Fruit fly (Drosophila melanogaster) whole organism, embryonic: ENCODE results near the gene Secp43.
A peak's percentile ranks its signal among the peaks of the same experiment; 100 is the strongest.

Source experiments
- Abd-B ChIP-seq: fragments of 200-800 bp; sonication (Bioruptor generic); optimal IDR thresholded peaks from 2 replicates; lab custom pipeline; 2018; ENCODE audit warnings: missing biosample characterization, mild to moderate bottlenecking, missing genetic modification characterization, moderate library complexity
- Adf1 ChIP-seq: fragments of 200-800 bp; sonication (Bioruptor generic); IDR thresholded peaks from 2 replicates; pipeline ENCODE4 v1.3.6; 2022; ENCODE audit warnings: missing biosample characterization, missing genetic modification characterization
- B-H1 ChIP-seq: fragments of 200-800 bp; sonication (Bioruptor generic); IDR thresholded peaks from 3 replicates; pipeline ENCODE4 v1.3.6; 2022; ENCODE audit warnings: missing biosample characterization, missing genetic modification characterization
- B-H2 ChIP-seq: fragments of 200-800 bp; sonication (Bioruptor generic); optimal IDR thresholded peaks from 2 replicates; lab custom pipeline; 2018; ENCODE audit warnings: missing biosample characterization, mild to moderate bottlenecking, missing genetic modification characterization
- BEAF-32 ChIP-seq: fragments of 200-800 bp; sonication (Bioruptor generic); optimal IDR thresholded peaks from 3 replicates; lab custom pipeline; 2017; ENCODE audit warnings: missing biosample characterization, missing genetic modification characterization, mild to moderate bottlenecking, moderate library complexity, missing genetic modification reagents
- CG10147 ChIP-seq: fragments of 200-800 bp; sonication (Bioruptor generic); optimal IDR thresholded peaks from 2 replicates; lab custom pipeline; 2019; ENCODE audit warnings: missing biosample characterization, mild to moderate bottlenecking, missing genetic modification characterization, moderate library complexity
- CG10431 ChIP-seq: fragments of 200-800 bp; sonication (Bioruptor generic); optimal IDR thresholded peaks from 3 replicates; lab custom pipeline; 2018; ENCODE audit warnings: missing biosample characterization, mild to moderate bottlenecking, missing genetic modification characterization
- CG10959 ChIP-seq: fragments of 200-800 bp; sonication (Bioruptor generic); IDR thresholded peaks from 2 replicates; pipeline ENCODE4 v1.3.6; 2022; ENCODE audit warnings: missing biosample characterization, missing genetic modification characterization
- CG13287 ChIP-seq: fragments of 200-800 bp; sonication (Bioruptor generic); IDR thresholded peaks from 2 replicates; pipeline ENCODE4 v1.3.6; 2022; ENCODE audit warnings: missing biosample characterization, missing genetic modification characterization; ENCODE audit not compliant: partially characterized antibody
- CG1602 ChIP-seq: fragments of 200-800 bp; sonication (Bioruptor generic); optimal IDR thresholded peaks from 3 replicates; lab custom pipeline; 2016; ENCODE audit warnings: missing biosample characterization, missing genetic modification characterization
- CG1647 ChIP-seq: fragments of 200-800 bp; sonication (Bioruptor generic); optimal IDR thresholded peaks from 3 replicates; lab custom pipeline; 2016; ENCODE audit warnings: missing biosample characterization, missing genetic modification characterization
- CG17186 ChIP-seq: fragments of 200-800 bp; sonication (Bioruptor generic); optimal IDR thresholded peaks from 3 replicates; lab custom pipeline; 2017; ENCODE audit warnings: missing biosample characterization, missing genetic modification reagents, missing genetic modification characterization
- CG17829 ChIP-seq: fragments of 200-800 bp; optimal IDR thresholded peaks from 2 replicates; lab custom pipeline; 2019; ENCODE audit warnings: missing biosample characterization, mild to moderate bottlenecking, missing genetic modification characterization, moderate library complexity
- CG2129 ChIP-seq: fragments of 200-800 bp; sonication (Bioruptor generic); IDR thresholded peaks from 2 replicates; pipeline ENCODE4 v1.3.6; 2022; ENCODE audit warnings: missing biosample characterization, missing genetic modification characterization; ENCODE audit not compliant: partially characterized antibody
- CG2889 ChIP-seq: fragments of 200-800 bp; sonication (Bioruptor generic); IDR thresholded peaks from 3 replicates; pipeline ENCODE4 v1.3.6; 2022; ENCODE audit warnings: missing biosample characterization, missing genetic modification characterization
- CG33557 ChIP-seq: fragments of 200-800 bp; sonication (Bioruptor generic); optimal IDR thresholded peaks from 2 replicates; lab custom pipeline; 2019; ENCODE audit warnings: missing biosample characterization, mild to moderate bottlenecking, missing genetic modification characterization, moderate library complexity
- CG6175 ChIP-seq: fragments of 200-800 bp; sonication (Bioruptor generic); IDR thresholded peaks from 3 replicates; pipeline ENCODE4 v1.3.6; 2022; ENCODE audit warnings: missing biosample characterization, missing genetic modification characterization
- CG6683 ChIP-seq: fragments of 200-800 bp; sonication (Bioruptor generic); optimal IDR thresholded peaks from 2 replicates; lab custom pipeline; 2017; ENCODE audit warnings: missing biosample characterization, mild to moderate bottlenecking, missing genetic modification characterization, missing genetic modification reagents
- CG7786 ChIP-seq: fragments of 200-800 bp; sonication (Bioruptor generic); optimal IDR thresholded peaks from 2 replicates; lab custom pipeline; 2016; ENCODE audit warnings: missing biosample characterization, missing genetic modification characterization
- CG9876 ChIP-seq: fragments of 200-800 bp; sonication (Bioruptor generic); optimal IDR thresholded peaks from 2 replicates; lab custom pipeline; 2016; ENCODE audit warnings: missing biosample characterization, missing genetic modification characterization
- CTCF ChIP-seq: fragments of 200-800 bp; sonication (Bioruptor generic); optimal IDR thresholded peaks from 2 replicates; lab custom pipeline; 2017; ENCODE audit warnings: missing biosample characterization, mild to moderate bottlenecking, missing genetic modification characterization, moderate library complexity
- D19A ChIP-seq: fragments of 200-800 bp; optimal IDR thresholded peaks from 3 replicates; lab custom pipeline; 2019; ENCODE audit warnings: missing biosample characterization, mild to moderate bottlenecking, missing genetic modification characterization, moderate library complexity
- Doc3 ChIP-seq: fragments of 200-800 bp; sonication (Bioruptor generic); IDR thresholded peaks from 3 replicates; pipeline ENCODE4 v1.3.6; 2022; ENCODE audit warnings: missing biosample characterization, missing genetic modification characterization; ENCODE audit not compliant: partially characterized antibody
- H15 ChIP-seq: fragments of 200-800 bp; sonication (Bioruptor generic); IDR thresholded peaks from 3 replicates; pipeline ENCODE4 v1.3.6; 2022; ENCODE audit warnings: missing biosample characterization, missing genetic modification characterization
- Nf-YA ChIP-seq: fragments of 200-800 bp; sonication (Bioruptor generic); IDR thresholded peaks from 2 replicates; pipeline ENCODE4 v1.3.6; 2022; ENCODE audit warnings: missing biosample characterization, missing genetic modification characterization
- Oli ChIP-seq: fragments of 200-800 bp; sonication (Bioruptor generic); optimal IDR thresholded peaks from 2 replicates; lab custom pipeline; 2018; ENCODE audit warnings: missing biosample characterization, mild to moderate bottlenecking, missing genetic modification characterization, moderate library complexity
- Pdp1 ChIP-seq, 2 experiments: fragments of 200-800 bp; sonication (Bioruptor generic); optimal IDR thresholded peaks; 3 replicates each; lab custom pipeline; 2016; ENCODE audit warnings: missing biosample characterization in 2 of 2, missing genetic modification characterization in 2 of 2, mild to moderate bottlenecking in 1 of 2, moderate library complexity in 1 of 2
- Rfx ChIP-seq: fragments of 200-800 bp; sonication (Bioruptor generic); IDR thresholded peaks from 2 replicates; pipeline ENCODE4 v1.3.6; 2022; ENCODE audit warnings: missing biosample characterization, missing genetic modification characterization
- bab2 ChIP-seq: fragments of 200-800 bp; sonication (Bioruptor generic); optimal IDR thresholded peaks from 2 replicates; lab custom pipeline; 2016; ENCODE audit warnings: missing biosample characterization, missing genetic modification characterization
- bbx ChIP-seq: fragments of 200-800 bp; sonication (Bioruptor generic); IDR thresholded peaks from 2 replicates; pipeline ENCODE4 v1.3.6; 2022; ENCODE audit warnings: missing biosample characterization, missing genetic modification characterization; ENCODE audit not compliant: partially characterized antibody
- corto ChIP-seq: fragments of 200-800 bp; sonication (Bioruptor generic); optimal IDR thresholded peaks from 2 replicates; lab custom pipeline; 2016; ENCODE audit warnings: missing biosample characterization, mild to moderate bottlenecking, missing genetic modification characterization, moderate library complexity
- da ChIP-seq: fragments of 200-800 bp; sonication (Bioruptor generic); optimal IDR thresholded peaks from 2 replicates; lab custom pipeline; 2016; ENCODE audit warnings: missing biosample characterization, missing genetic modification characterization
- exex ChIP-seq: fragments of 200-800 bp; sonication (Bioruptor generic); optimal IDR thresholded peaks from 4 replicates; lab custom pipeline; 2018; ENCODE audit warnings: missing biosample characterization, mild to moderate bottlenecking, missing genetic modification characterization, moderate library complexity
- gcm2 ChIP-seq: fragments of 200-800 bp; sonication (Bioruptor generic); optimal IDR thresholded peaks from 2 replicates; lab custom pipeline; 2016; ENCODE audit warnings: missing biosample characterization, missing genetic modification characterization
- gem ChIP-seq: fragments of 200-800 bp; sonication (Bioruptor generic); optimal IDR thresholded peaks from 2 replicates; lab custom pipeline; 2019; ENCODE audit warnings: missing biosample characterization, mild to moderate bottlenecking, missing genetic modification characterization, moderate library complexity
- jigr1 ChIP-seq: fragments of 200-800 bp; sonication (Bioruptor generic); IDR thresholded peaks from 3 replicates; pipeline ENCODE4 v1.3.6; 2022; ENCODE audit warnings: missing biosample characterization, missing genetic modification characterization
- kay ChIP-seq: fragments of 200-800 bp; sonication (Bioruptor generic); optimal IDR thresholded peaks from 2 replicates; lab custom pipeline; 2016; ENCODE audit warnings: missing biosample characterization, missing genetic modification characterization
- luna ChIP-seq: fragments of 200-800 bp; sonication (Bioruptor generic); optimal IDR thresholded peaks from 2 replicates; lab custom pipeline; 2016; ENCODE audit warnings: missing biosample characterization, missing genetic modification characterization
- odd ChIP-seq: fragments of 200-800 bp; sonication (Bioruptor generic); optimal IDR thresholded peaks from 2 replicates; lab custom pipeline; 2017; ENCODE audit warnings: missing biosample characterization, mild to moderate bottlenecking, missing genetic modification characterization
- prd ChIP-seq, 3 experiments: fragments of >200 bp in 2 of 3; fragments of 200-800 bp in 1 of 3; sonication (Bioruptor generic) in 1 of 3; optimal IDR thresholded peaks in 2 of 3; IDR thresholded peaks in 1 of 3; 2 replicates in 2 of 3; 3 replicates in 1 of 3; pipeline versions ENCODE4 v1.3.6 to Lab custom; 2017 to 2022; ENCODE audit warnings: missing biosample characterization in 1 of 3, missing genetic modification characterization in 1 of 3
- run ChIP-seq: fragments of 200-800 bp; sonication (Bioruptor generic); optimal IDR thresholded peaks from 3 replicates; lab custom pipeline; 2018; ENCODE audit warnings: missing biosample characterization, mild to moderate bottlenecking, missing genetic modification characterization
- sc ChIP-seq, 3 experiments: fragments of >200 bp in 2 of 3; fragments of 200-800 bp in 1 of 3; sonication (Bioruptor generic) in 1 of 3; optimal IDR thresholded peaks; 2 replicates in 2 of 3; 3 replicates in 1 of 3; lab custom pipeline; 2017; ENCODE audit warnings: mild to moderate bottlenecking in 1 of 3, missing biosample characterization in 1 of 3, missing genetic modification characterization in 1 of 3, missing genetic modification reagents in 1 of 3
- sd ChIP-seq: fragments of 200-800 bp; sonication (Bioruptor generic); optimal IDR thresholded peaks from 3 replicates; lab custom pipeline; 2018; ENCODE audit warnings: missing biosample characterization, mild to moderate bottlenecking, missing genetic modification characterization, moderate library complexity
- seq ChIP-seq: fragments of 200-800 bp; sonication (Bioruptor generic); IDR thresholded peaks from 2 replicates; pipeline ENCODE4 v1.3.6; 2022; ENCODE audit warnings: missing biosample characterization, missing genetic modification characterization
- slou ChIP-seq: fragments of 200-800 bp; sonication (Bioruptor generic); optimal IDR thresholded peaks from 3 replicates; lab custom pipeline; 2016; ENCODE audit warnings: missing biosample characterization, missing genetic modification characterization
- stwl ChIP-seq: fragments of 200-800 bp; sonication (Bioruptor generic); optimal IDR thresholded peaks from 3 replicates; lab custom pipeline; 2018; ENCODE audit warnings: missing biosample characterization, mild to moderate bottlenecking, missing genetic modification characterization, moderate library complexity
- toy ChIP-seq: fragments of 200-800 bp; sonication (Bioruptor generic); IDR thresholded peaks from 2 replicates; pipeline ENCODE4 v1.3.6; 2022; ENCODE audit warnings: missing biosample characterization, missing genetic modification characterization
- unc-4 ChIP-seq: fragments of 200-800 bp; sonication (Bioruptor generic); IDR thresholded peaks from 2 replicates; pipeline ENCODE4 v1.3.6; 2022; ENCODE audit warnings: missing biosample characterization, missing genetic modification characterization; ENCODE audit not compliant: partially characterized antibody
- wdn ChIP-seq: fragments of 200-800 bp; sonication (Bioruptor generic); IDR thresholded peaks from 2 replicates; pipeline ENCODE4 v1.3.6; 2022; ENCODE audit warnings: missing biosample characterization, missing genetic modification characterization
- zf30C ChIP-seq: fragments of 200-800 bp; sonication (Bioruptor generic); optimal IDR thresholded peaks from 3 replicates; lab custom pipeline; 2018; ENCODE audit warnings: missing biosample characterization, mild to moderate bottlenecking, missing genetic modification characterization

Gene Secp43

dm6 chr2L:4463323-4463722, 9.1 kb upstream of the Secp43 start, which contains the start of the genes CG15443 and Paris (continued):
- TF ChIP-seq bbx (GFP tag; lab: Robert Waterston, UW), result peak; percentile 87
- peak; percentile 42 for TF ChIP-seq BEAF-32 (GFP tag; lab: Kevin White, UChicago)
- TF ChIP-seq zf30C (GFP tag; lab: Kevin White, UChicago), result no peak
- no peak for TF ChIP-seq slou (GFP tag; lab: Kevin White, UChicago)
- no peak for TF ChIP-seq gem (tag; lab: Kevin White, UChicago)
- no peak for TF ChIP-seq CG7786 (GFP tag; lab: Kevin White, UChicago)
- TF ChIP-seq Abd-B (GFP tag; lab: Kevin White, UChicago), result no peak
- no peak for TF ChIP-seq run (tag; lab: Kevin White, UChicago)
- TF ChIP-seq CTCF, result no peak
- no peak for TF ChIP-seq odd
- TF ChIP-seq prd (optimal IDR thresholded peaks at IDR 0.05; lab: Kevin White, UChicago), result no peak
- no peak for TF ChIP-seq prd (GFP tag; IDR thresholded peaks at IDR 0.05; lab: Robert Waterston, UW)
- TF ChIP-seq CG1602 (GFP tag; lab: Kevin White, UChicago), result no peak
- no peak for TF ChIP-seq sc (optimal IDR thresholded peaks at IDR 0.05; lab: Kevin White, UChicago)
- TF ChIP-seq sc (GFP tag; optimal IDR thresholded peaks at IDR 0.05; lab: Kevin White, UChicago), result no peak
- TF ChIP-seq kay (GFP tag; lab: Kevin White, UChicago), result no peak
- no peak for TF ChIP-seq CG9876 (GFP tag; lab: Kevin White, UChicago)
- no peak for TF ChIP-seq CG2129 (GFP tag; lab: Robert Waterston, UW)
- peak; percentile 97 for TF ChIP-seq stwl (tag; lab: Kevin White, UChicago)
- no peak for TF ChIP-seq Pdp1 (GFP tag; optimal IDR thresholded peaks at IDR 0.05; lab: Kevin White, UChicago)
- TF ChIP-seq CG33557, result peak; percentile 35
- TF ChIP-seq corto (GFP tag; lab: Kevin White, UChicago), result no peak
- no peak for TF ChIP-seq CG6175 (GFP tag; lab: Robert Waterston, UW)
- peak; percentile 19 for TF ChIP-seq CG17829
- TF ChIP-seq CG2889 (GFP tag; lab: Robert Waterston, UW), result no peak
- no peak for TF ChIP-seq bab2
- TF ChIP-seq B-H1 (GFP tag; lab: Robert Waterston, UW), result no peak; the same call in 2 of the 3 replicates
- TF ChIP-seq Oli (tag; lab: Kevin White, UChicago), result no peak
- no peak for TF ChIP-seq CG10147 (GFP tag; lab: Kevin White, UChicago)
- peak; percentile 31; the same call in 1 of the 2 replicates for TF ChIP-seq Rfx (GFP tag; lab: Robert Waterston, UW)
- peak; percentile 85 for TF ChIP-seq CG13287
- no peak for TF ChIP-seq CG6683
- peak; percentile 61 for TF ChIP-seq CG17186 (GFP tag; lab: Kevin White, UChicago)
- TF ChIP-seq Nf-YA (GFP tag; lab: Robert Waterston, UW), result no peak
- no peak for TF ChIP-seq da (GFP tag; lab: Kevin White, UChicago)
- TF ChIP-seq B-H2 (GFP tag; lab: Kevin White, UChicago), result peak; percentile 36
- TF ChIP-seq Doc3 (GFP tag; lab: Robert Waterston, UW), result peak; percentile 40; the same call in 1 of the 3 replicates
- no peak for TF ChIP-seq D19A (tag; lab: Kevin White, UChicago)
- TF ChIP-seq H15 (GFP tag; lab: Robert Waterston, UW), result 0 out of 3 replicates have a peak, but pooled peaks have one; percentile 21
- TF ChIP-seq CG10431 (GFP tag; lab: Kevin White, UChicago), result peak; percentile 3
- peak; percentile 69 for TF ChIP-seq unc-4 (GFP tag; lab: Robert Waterston, UW)
- TF ChIP-seq Adf1 (GFP tag; lab: Robert Waterston, UW), result no peak
- TF ChIP-seq seq (GFP tag; lab: Robert Waterston, UW), result no peak
- no peak for TF ChIP-seq CG1647 (GFP tag; lab: Kevin White, UChicago)
- TF ChIP-seq toy (GFP tag; lab: Robert Waterston, UW), result no peak
- TF ChIP-seq CG10959 (GFP tag; lab: Robert Waterston, UW), result no peak
- no peak for TF ChIP-seq luna (GFP tag; lab: Kevin White, UChicago)
- TF ChIP-seq wdn, result no peak
- TF ChIP-seq sd (tag; lab: Kevin White, UChicago), result no peak
- TF ChIP-seq jigr1 (GFP tag; lab: Robert Waterston, UW), result no peak
- TF ChIP-seq exex, result no peak
- TF ChIP-seq gcm2 (GFP tag; lab: Kevin White, UChicago), result no peak
